Worm (Caenorhabditis elegans) whole organism, L4 larva: ENCODE measurements around the gene T12B5.15.
A peak's percentile ranks its signal among the peaks of the same experiment; 100 is the strongest.
"Not testable (repeated sequence)": the region's sequence is repeated elsewhere in the genome, so short reads cannot be mapped to it uniquely, and the experiment has no call there.

Source experiments
- D1046.2 ChIP-seq: fragments of 200-800 bp; sonication (Bioruptor generic); IDR thresholded peaks from 2 replicates; pipeline ENCODE4 v1.3.6; 2022; ENCODE audit warnings: missing genetic modification characterization, missing compliant biosample characterization
- F10B5.3 ChIP-seq: sonication (generic microtip); optimal IDR thresholded peaks from 2 replicates; lab custom pipeline; 2016; ENCODE audit warnings: mild to moderate bottlenecking, missing genetic modification characterization, missing compliant biosample characterization
- F26F4.8 ChIP-seq: fragments of 200-800 bp; sonication (Bioruptor generic); conservative IDR thresholded peaks from 2 replicates; pipeline ENCODE4 v1.3.6; 2022; ENCODE audit warnings: missing genetic modification characterization, missing compliant biosample characterization
- F37D6.2 ChIP-seq: sonication (generic microtip); optimal IDR thresholded peaks from 2 replicates; lab custom pipeline; 2016; ENCODE audit warnings: mild to moderate bottlenecking, missing genetic modification characterization, missing compliant biosample characterization
- F49E8.2 ChIP-seq: sonication (generic microtip); optimal IDR thresholded peaks from 2 replicates; lab custom pipeline; 2016; ENCODE audit warnings: missing compliant biosample characterization, mild to moderate bottlenecking, missing genetic modification characterization, borderline replicate concordance
- T20F7.1 ChIP-seq: fragments of 200-800 bp; sonication (Bioruptor generic); optimal IDR thresholded peaks from 2 replicates; lab custom pipeline; 2018; ENCODE audit warnings: mild to moderate bottlenecking, missing genetic modification characterization, missing compliant biosample characterization
- T26A8.4 ChIP-seq: fragments of 200-800 bp; sonication (Bioruptor generic); IDR thresholded peaks from 2 replicates; pipeline ENCODE4 v1.3.6; 2022; ENCODE audit warnings: missing genetic modification characterization, missing compliant biosample characterization
- Y48G9A.11 ChIP-seq: fragments of 200-800 bp; sonication (Bioruptor generic); IDR thresholded peaks from 2 replicates; pipeline ENCODE4 v1.3.6; 2022; ENCODE audit warnings: missing genetic modification reagents, missing genetic modification characterization, missing compliant biosample characterization
- Y5F2A.4 ChIP-seq: fragments of 200-800 bp; sonication (Bioruptor generic); optimal IDR thresholded peaks from 2 replicates; lab custom pipeline; 2018; ENCODE audit warnings: mild to moderate bottlenecking, missing genetic modification characterization, missing compliant biosample characterization
- ZK337.2 ChIP-seq: fragments of 200-800 bp; sonication (Bioruptor generic); IDR thresholded peaks from 2 replicates; pipeline ENCODE4 v1.3.6; 2022; ENCODE audit warnings: missing genetic modification reagents, missing genetic modification characterization, missing compliant biosample characterization
- ama-1 ChIP-seq: fragments of 150-350 bp; optimal IDR thresholded peaks from 2 replicates; lab custom pipeline; 2014; ENCODE audit warnings: inconsistent platforms, mixed read lengths
- daf-16 ChIP-seq, 3 experiments: sonication (generic microtip); optimal IDR thresholded peaks; 2 replicates each; lab custom pipeline; 2016 to 2017; ENCODE audit warnings: missing genetic modification characterization in 3 of 3, missing genetic modification reagents in 3 of 3, mild to moderate bottlenecking in 2 of 3, missing compliant biosample characterization in 2 of 3, missing biosample characterization in 1 of 3, moderate library complexity in 1 of 3
- dmd-6 ChIP-seq: fragments of 200-800 bp; sonication (Bioruptor generic); IDR thresholded peaks from 2 replicates; pipeline ENCODE4 v1.3.6; 2022; ENCODE audit warnings: missing genetic modification reagents, missing genetic modification characterization, missing compliant biosample characterization
- dve-1 ChIP-seq: sonication (generic microtip); optimal IDR thresholded peaks from 2 replicates; lab custom pipeline; 2017; ENCODE audit warnings: antibody characterized with exemption, mild to moderate bottlenecking, missing genetic modification characterization, missing compliant biosample characterization; ENCODE audit not compliant: insufficient read depth
- hlh-11 ChIP-seq: fragments of 200-800 bp; sonication (Bioruptor generic); optimal IDR thresholded peaks from 2 replicates; lab custom pipeline; 2018; ENCODE audit warnings: mild to moderate bottlenecking, missing genetic modification characterization, missing compliant biosample characterization
- hmg-1.1 ChIP-seq: fragments of 200-800 bp; sonication (Bioruptor generic); IDR thresholded peaks from 2 replicates; pipeline ENCODE4 v1.3.6; 2022; ENCODE audit warnings: missing genetic modification reagents, missing genetic modification characterization, missing compliant biosample characterization
- lim-7 ChIP-seq: fragments of 200-800 bp; sonication (Bioruptor generic); IDR thresholded peaks from 2 replicates; pipeline ENCODE4 v1.3.6; 2022; ENCODE audit warnings: missing genetic modification characterization, missing compliant biosample characterization
- lin-29 ChIP-seq: fragments of 200-800 bp; sonication (Bioruptor generic); IDR thresholded peaks from 2 replicates; pipeline ENCODE4 v1.3.6; 2022; ENCODE audit warnings: missing genetic modification reagents, missing genetic modification characterization, missing compliant biosample characterization
- lin-38 ChIP-seq: fragments of 200-800 bp; sonication (Bioruptor generic); IDR thresholded peaks from 2 replicates; pipeline ENCODE4 v1.3.6; 2022; ENCODE audit warnings: missing genetic modification reagents, missing genetic modification characterization, missing compliant biosample characterization
- lir-3 ChIP-seq: sonication (generic microtip); optimal IDR thresholded peaks from 2 replicates; lab custom pipeline; 2016; ENCODE audit warnings: mild to moderate bottlenecking, missing genetic modification characterization, missing compliant biosample characterization
- mep-1 ChIP-seq: fragments of 150-350 bp; sonication (generic microtip); optimal IDR thresholded peaks from 3 replicates; lab custom pipeline; 2014; ENCODE audit warnings: missing biosample characterization, missing genetic modification characterization
- nhr-25 ChIP-seq: sonication (generic microtip); optimal IDR thresholded peaks from 2 replicates; lab custom pipeline; 2017; ENCODE audit warnings: missing genetic modification characterization, mild to moderate bottlenecking, missing compliant biosample characterization, antibody characterized with exemption, moderate library complexity, borderline replicate concordance; ENCODE audit not compliant: insufficient read depth
- nhr-28 ChIP-seq: fragments of 150-350 bp; optimal IDR thresholded peaks from 2 replicates; lab custom pipeline; 2014; ENCODE audit warnings: missing biosample characterization, missing genetic modification characterization
- nhr-48 ChIP-seq: sonication (generic microtip); optimal IDR thresholded peaks from 2 replicates; lab custom pipeline; 2016; ENCODE audit warnings: mild to moderate bottlenecking, missing genetic modification characterization, missing compliant biosample characterization
- nhr-76 ChIP-seq: fragments of 150-350 bp; optimal IDR thresholded peaks from 2 replicates; lab custom pipeline; 2014; ENCODE audit warnings: missing biosample characterization, missing genetic modification characterization
- nhr-77 ChIP-seq: fragments of 150-350 bp; optimal IDR thresholded peaks from 2 replicates; lab custom pipeline; 2014; ENCODE audit warnings: missing biosample characterization, missing genetic modification characterization
- pha-4 ChIP-seq, 2 experiments: fragments of 150-350 bp in 1 of 2; fragments of 200-800 bp in 1 of 2; sonication (Bioruptor generic) in 1 of 2; IDR thresholded peaks in 1 of 2; optimal IDR thresholded peaks in 1 of 2; 2 replicates each; pipeline versions ENCODE4 v1.3.6 to Lab custom; 2014 to 2022; ENCODE audit warnings: missing genetic modification characterization in 2 of 2, missing genetic modification reagents in 2 of 2, missing biosample characterization in 1 of 2, missing compliant biosample characterization in 1 of 2
- pqm-1 ChIP-seq: sonication (generic microtip); optimal IDR thresholded peaks from 2 replicates; lab custom pipeline; 2017; ENCODE audit warnings: missing biosample characterization, missing genetic modification characterization
- rbr-2 ChIP-seq: sonication (generic microtip); optimal IDR thresholded peaks from 2 replicates; lab custom pipeline; 2016; ENCODE audit warnings: missing genotype, missing genetic modification characterization, missing compliant biosample characterization
- skn-1 ChIP-seq: fragments of 150-350 bp; optimal IDR thresholded peaks from 2 replicates; lab custom pipeline; 2014; ENCODE audit warnings: missing biosample characterization, missing genetic modification characterization
- snpc-1.2 ChIP-seq: fragments of 200-800 bp; sonication (Bioruptor generic); IDR thresholded peaks from 2 replicates; pipeline ENCODE4 v1.3.6; 2022; ENCODE audit warnings: missing genetic modification reagents, missing genetic modification characterization, missing compliant biosample characterization
- spr-1 ChIP-seq: sonication (generic microtip); optimal IDR thresholded peaks from 2 replicates; lab custom pipeline; 2016; ENCODE audit warnings: mild to moderate bottlenecking, missing genetic modification characterization, missing compliant biosample characterization
- tra-1 ChIP-seq: fragments of 200-800 bp; sonication (Bioruptor generic); IDR thresholded peaks from 2 replicates; pipeline ENCODE4 v1.3.6; 2022; ENCODE audit warnings: missing genetic modification reagents, missing genetic modification characterization, missing compliant biosample characterization
- unc-62 ChIP-seq, 3 experiments: fragments of 150-350 bp in 1 of 3; sonication (generic microtip); optimal IDR thresholded peaks in 2 of 3; peaks in 1 of 3; 1 replicate in 1 of 3; 2 replicates in 2 of 3; lab custom pipeline; 2014 to 2017; ENCODE audit warnings: missing biosample characterization in 3 of 3, missing genetic modification characterization in 3 of 3, missing genetic modification reagents in 3 of 3, missing genotype in 1 of 3
- zfp-3 ChIP-seq: fragments of 200-800 bp; sonication (Bioruptor generic); conservative IDR thresholded peaks from 2 replicates; pipeline ENCODE4 v1.3.6; 2022; ENCODE audit warnings: missing genetic modification reagents, missing genetic modification characterization, missing compliant biosample characterization
- ztf-7 ChIP-seq: fragments of 150-350 bp; optimal IDR thresholded peaks from 2 replicates; lab custom pipeline; 2014; ENCODE audit warnings: missing biosample characterization, missing genetic modification characterization

The T12B5.15 gene

DNA sequence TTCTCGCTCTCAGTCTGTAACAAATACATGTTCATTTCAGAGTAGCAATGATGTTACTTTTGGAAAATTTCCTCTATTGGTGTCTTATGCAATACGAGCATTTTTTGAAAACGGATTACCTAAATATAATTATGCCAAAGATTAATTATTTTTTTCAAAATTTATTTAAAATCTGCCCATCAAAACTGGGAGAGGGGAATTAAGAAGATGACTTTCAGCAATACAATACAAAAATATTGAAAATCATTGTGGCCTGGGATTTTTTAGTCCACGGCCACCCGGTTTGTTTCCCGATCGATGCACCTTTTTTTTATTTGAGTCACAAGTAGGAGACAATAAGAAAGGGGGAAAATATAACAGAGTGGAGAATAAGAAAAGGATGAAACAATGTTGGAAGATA, 16.5 kb downstream of the T12B5.15 start, which contains the start of gene fbxa-56:
Gene fbxa-56, minus strand, starts transcription at position 101 of the 400 bp plus-strand sequence.
- no peak for TF ChIP-seq unc-62 (GFP tag; optimal IDR thresholded peaks at IDR 0.05 in 1 of 2; lab: Kevin White, UChicago)
- TF ChIP-seq unc-62 (tag; optimal IDR thresholded peaks at IDR 0.05; lab: Kevin White, UChicago) = no peak
- TF ChIP-seq ZK337.2 = no peak
- TF ChIP-seq tra-1 (GFP tag; lab: Robert Waterston, UW) = no peak
- TF ChIP-seq T20F7.1 = no peak
- no peak for TF ChIP-seq snpc-1.2 (GFP tag; lab: Robert Waterston, UW)
- TF ChIP-seq, all 104 proteins: peak for 0

DNA sequence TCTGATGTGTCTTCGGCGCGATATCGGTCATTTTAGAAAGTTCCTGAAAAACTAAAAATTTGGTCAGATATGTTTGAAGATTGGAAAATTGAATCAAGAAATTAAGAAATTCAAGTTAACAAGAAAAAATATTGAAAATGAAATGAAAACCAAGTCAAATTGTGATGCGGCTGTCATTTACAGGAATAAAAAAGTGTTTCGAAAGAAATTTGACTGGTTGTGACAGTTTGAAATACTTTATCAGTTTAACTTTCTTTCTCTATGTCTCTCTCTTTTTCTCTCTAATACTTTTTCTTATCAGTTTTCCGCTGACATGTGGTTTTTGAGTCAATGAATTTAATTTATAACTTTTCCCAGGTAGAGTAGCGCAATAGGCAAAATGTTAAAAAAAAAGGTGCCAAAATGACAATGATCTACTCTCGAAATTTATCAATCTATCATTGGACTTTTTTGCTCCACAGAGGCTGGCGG, 18.4 kb downstream of the T12B5.15 start, which contains the start of gene fbxa-55:
Gene fbxa-55, minus strand, starts transcription at position 51 of the 471 bp plus-strand sequence.
- TF ChIP-seq Y5F2A.4 (no peak), dve-1 (tag; lab: Kevin White, UChicago) (peak; percentile 52), unc-62 (GFP tag; optimal IDR thresholded peaks at IDR 0.05 in 1 of 2; lab: Kevin White, UChicago) (peak in 1 of 2 experiments; percentile 6), unc-62 (tag; optimal IDR thresholded peaks at IDR 0.05; lab: Kevin White, UChicago) (no peak), pqm-1 (peak; percentile 43), daf-16 (GFP tag; optimal IDR thresholded peaks at IDR 0.05; lab: Kevin White, UChicago) (no peak), daf-16 (tag; optimal IDR thresholded peaks at IDR 0.05; lab: Kevin White, UChicago) (peak; percentile 51), skn-1 (no peak), F37D6.2 (tag; lab: Kevin White, UChicago) (no peak), tra-1 (GFP tag; lab: Robert Waterston, UW) (peak; percentile 80), nhr-28 (tag; lab: Kevin White, UChicago) (peak; percentile 25), rbr-2 (tag; lab: Kevin White, UChicago) (no peak), dmd-6 (GFP tag; lab: Robert Waterston, UW) (peak; percentile 92), hlh-11 (tag; lab: Kevin White, UChicago) (peak; percentile 75)
- TF ChIP-seq, all 104 proteins: peak for 8

DNA sequence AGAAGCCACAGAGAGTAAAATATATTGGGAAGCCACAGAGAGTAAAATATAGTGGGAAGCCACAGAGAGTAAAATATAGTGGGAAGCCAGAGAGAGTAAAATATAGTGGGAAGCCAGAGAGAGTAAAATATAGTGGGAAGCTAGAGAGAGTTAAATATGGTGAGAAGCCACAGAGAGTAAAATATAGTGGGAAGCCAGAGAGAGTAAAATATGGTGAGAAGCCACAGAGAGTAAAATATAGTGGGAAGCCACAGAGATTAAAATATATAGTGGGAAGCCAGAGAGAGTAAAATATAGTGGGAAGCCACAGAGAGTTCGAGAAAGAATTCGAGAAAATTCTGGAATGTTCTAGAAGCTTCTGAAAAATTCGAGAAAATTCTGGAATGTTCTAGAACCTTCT, 23.0 kb downstream of the T12B5.15 start:
- TF ChIP-seq lir-3 (tag; lab: Kevin White, UChicago) = peak; percentile 69
- peak; percentile 28 for TF ChIP-seq nhr-48
- TF ChIP-seq daf-16 (GFP tag; optimal IDR thresholded peaks at IDR 0.05; lab: Kevin White, UChicago) = peak in 1 of 2 experiments; percentile 57
- TF ChIP-seq daf-16 (tag; optimal IDR thresholded peaks at IDR 0.05; lab: Kevin White, UChicago) = not testable (repeated sequence)
- TF ChIP-seq spr-1 = peak; percentile 65
- peak; percentile 19 for TF ChIP-seq F10B5.3
- TF ChIP-seq, all 104 proteins: peak for 5; not testable (repeated sequence) for 99

DNA sequence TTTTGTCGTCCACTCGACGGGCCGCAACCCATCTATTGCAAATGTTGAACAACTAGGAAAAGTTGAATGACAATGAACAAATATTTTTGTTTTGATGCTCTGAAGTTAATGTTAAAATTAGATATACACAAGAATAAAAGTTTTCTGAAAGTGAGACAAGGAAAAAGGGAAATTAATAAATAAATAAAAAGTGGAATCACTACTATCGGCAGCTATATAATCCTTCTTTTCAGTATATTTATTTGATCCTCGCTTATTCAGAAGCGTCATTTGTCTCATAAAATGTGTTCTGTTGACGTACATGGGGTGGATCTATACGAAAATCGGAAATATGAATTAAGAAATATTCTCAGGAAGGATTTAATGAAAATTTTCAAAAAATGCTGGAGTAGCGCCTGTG, 28.2 kb downstream of the T12B5.15 start, which contains the start of gene pef-1:
Gene pef-1, minus strand, starts transcription at position 101 of the 400 bp plus-strand sequence.
- no peak for TF ChIP-seq F26F4.8 (GFP tag; lab: Robert Waterston, UW)
- no peak for TF ChIP-seq pha-4 (GFP tag; IDR thresholded peaks at IDR 0.05; lab: Robert Waterston, UW)
- no peak for TF ChIP-seq pha-4 (tag; optimal IDR thresholded peaks at IDR 0.05; lab: Kevin White, UChicago)
- TF ChIP-seq mep-1 = no peak
- no peak for TF ChIP-seq D1046.2 (GFP tag; lab: Robert Waterston, UW)
- TF ChIP-seq nhr-25 (tag; lab: Kevin White, UChicago) = no peak
- no peak for TF ChIP-seq F49E8.2 (tag; lab: Kevin White, UChicago)
- no peak for TF ChIP-seq Y48G9A.11 (GFP tag; lab: Robert Waterston, UW)
- no peak for TF ChIP-seq tra-1 (GFP tag; lab: Robert Waterston, UW)
- TF ChIP-seq hmg-1.1 = no peak
- TF ChIP-seq nhr-77 (tag; lab: Kevin White, UChicago) = no peak
- TF ChIP-seq T26A8.4 = no peak
- TF ChIP-seq lim-7 (GFP tag; lab: Robert Waterston, UW) = no peak
- no peak for TF ChIP-seq lin-29
- TF ChIP-seq nhr-76 = no peak
- TF ChIP-seq lin-38 (GFP tag; lab: Robert Waterston, UW) = no peak
- TF ChIP-seq ama-1 (lab: Kevin White, UChicago) = no peak
- TF ChIP-seq ztf-7 (tag; lab: Kevin White, UChicago) = no peak
- no peak for TF ChIP-seq zfp-3 (GFP tag; lab: Robert Waterston, UW)
- TF ChIP-seq, all 104 proteins: peak for 0
